Worm (Caenorhabditis elegans) whole organism, mixed stage, embryonic: ENCODE data around the gene F36H1.11.

Experiments
- M03D4.4 ChIP-seq: sonication (generic microtip); optimal IDR thresholded peaks from 2 replicates; lab custom pipeline; 2017; ENCODE audit warnings: mild to moderate bottlenecking, missing genetic modification characterization, missing compliant biosample characterization
- bed-3 ChIP-seq: fragments of 200-800 bp; sonication (Bioruptor generic); optimal IDR thresholded peaks from 3 replicates; lab custom pipeline; 2018; ENCODE audit warnings: mild to moderate bottlenecking, missing genetic modification characterization, moderate library complexity, missing compliant biosample characterization
- ceh-83 ChIP-seq: fragments of 200-800 bp; sonication (Bioruptor generic); optimal IDR thresholded peaks from 2 replicates; lab custom pipeline; 2018; ENCODE audit warnings: mild to moderate bottlenecking, missing genetic modification characterization, missing compliant biosample characterization
- ces-1 ChIP-seq: fragments of 150-350 bp; optimal IDR thresholded peaks from 2 replicates; lab custom pipeline; 2014; ENCODE audit warnings: missing biosample characterization, missing genetic modification reagents, missing genetic modification characterization
- elt-1 ChIP-seq: sonication (generic microtip); optimal IDR thresholded peaks from 2 replicates; lab custom pipeline; 2017; ENCODE audit warnings: missing genetic modification characterization, mild to moderate bottlenecking, missing compliant biosample characterization, antibody characterized with exemption, moderate library complexity, borderline replicate concordance; ENCODE audit not compliant: insufficient read depth
- elt-3 ChIP-seq: fragments of 150-350 bp; optimal IDR thresholded peaks from 2 replicates; lab custom pipeline; 2014; ENCODE audit warnings: missing biosample characterization, missing genetic modification characterization
- flh-1 ChIP-seq: fragments of 200-800 bp; sonication (Bioruptor generic); optimal IDR thresholded peaks from 2 replicates; lab custom pipeline; 2018; ENCODE audit warnings: mild to moderate bottlenecking, missing genetic modification characterization, moderate library complexity, missing compliant biosample characterization
- ham-2 ChIP-seq: fragments of 200-800 bp; sonication (Bioruptor generic); optimal IDR thresholded peaks from 2 replicates; lab custom pipeline; 2018; ENCODE audit warnings: mild to moderate bottlenecking, missing genetic modification characterization, missing compliant biosample characterization
- hlh-1 ChIP-seq: fragments of 150-350 bp; optimal IDR thresholded peaks from 2 replicates; lab custom pipeline; 2014; ENCODE audit warnings: missing biosample characterization, missing genetic modification reagents, missing genetic modification characterization
- lin-13 ChIP-seq: fragments of 150-350 bp; optimal IDR thresholded peaks from 2 replicates; lab custom pipeline; 2014; ENCODE audit warnings: missing biosample characterization, missing genetic modification characterization
- lin-32 ChIP-seq: fragments of 200-800 bp; sonication (Bioruptor generic); optimal IDR thresholded peaks from 2 replicates; lab custom pipeline; 2018; ENCODE audit warnings: mild to moderate bottlenecking, missing genetic modification characterization, missing compliant biosample characterization
- lsy-2 ChIP-seq: fragments of 150-350 bp; optimal IDR thresholded peaks from 2 replicates; lab custom pipeline; 2014; ENCODE audit warnings: missing biosample characterization, missing genetic modification characterization
- mab-5 ChIP-seq: fragments of 150-350 bp; optimal IDR thresholded peaks from 2 replicates; lab custom pipeline; 2014; ENCODE audit warnings: missing biosample characterization, missing genetic modification characterization
- mep-1 ChIP-seq: fragments of 150-350 bp; optimal IDR thresholded peaks from 2 replicates; lab custom pipeline; 2017; ENCODE audit warnings: missing biosample characterization, missing genetic modification reagents, missing genetic modification characterization, inconsistent platforms
- nhr-12 ChIP-seq: fragments of 150-350 bp; optimal IDR thresholded peaks from 2 replicates; lab custom pipeline; 2014; ENCODE audit warnings: missing biosample characterization, missing genetic modification characterization
- nhr-237 ChIP-seq: fragments of 150-350 bp; optimal IDR thresholded peaks from 2 replicates; lab custom pipeline; 2014; ENCODE audit warnings: missing biosample characterization, missing genetic modification characterization
- nhr-76 ChIP-seq: sonication (generic microtip); optimal IDR thresholded peaks from 2 replicates; lab custom pipeline; 2017; ENCODE audit warnings: missing biosample characterization, missing genetic modification characterization
- sptf-1 ChIP-seq: sonication (generic microtip); optimal IDR thresholded peaks from 2 replicates; lab custom pipeline; 2017; ENCODE audit warnings: mild to moderate bottlenecking, missing genetic modification characterization, moderate library complexity, missing compliant biosample characterization
- tbx-8 ChIP-seq: fragments of 200-800 bp; sonication (Bioruptor generic); optimal IDR thresholded peaks from 2 replicates; lab custom pipeline; 2018; ENCODE audit warnings: mild to moderate bottlenecking, missing genetic modification characterization, moderate library complexity, missing compliant biosample characterization
- unc-120 ChIP-seq: sonication (generic microtip); optimal IDR thresholded peaks from 2 replicates; lab custom pipeline; 2017; ENCODE audit warnings: missing genetic modification characterization, missing compliant biosample characterization; ENCODE audit not compliant: poor library complexity, severe bottlenecking
- unc-62 ChIP-seq: fragments of 150-350 bp; optimal IDR thresholded peaks from 2 replicates; lab custom pipeline; 2014; ENCODE audit warnings: missing biosample characterization, missing genetic modification reagents, missing genetic modification characterization
- zip-8 ChIP-seq: fragments of 150-350 bp; optimal IDR thresholded peaks from 2 replicates; lab custom pipeline; 2014; ENCODE audit warnings: missing biosample characterization, missing genetic modification characterization
- ztf-11 ChIP-seq: fragments of 150-350 bp; optimal IDR thresholded peaks from 2 replicates; lab custom pipeline; 2014; ENCODE audit warnings: missing biosample characterization, missing genetic modification characterization

F36H1.11 gene

ce11 chrIV:11008996-11009395, 40.0 kb upstream of the F36H1.11 start, which contains the start of gene F13H10.6:
TSS of gene F13H10.6 (plus strand) at chrIV:11009296.
- TF ChIP-seq sptf-1 (tag; lab: Kevin White, UChicago) (no peak), ztf-11 (tag; lab: Kevin White, UChicago) (no peak), mab-5 (no peak), ham-2 (GFP tag; lab: Kevin White, UChicago) (no peak), tbx-8 (GFP tag; lab: Kevin White, UChicago) (no peak), nhr-237 (no peak)

DNA sequence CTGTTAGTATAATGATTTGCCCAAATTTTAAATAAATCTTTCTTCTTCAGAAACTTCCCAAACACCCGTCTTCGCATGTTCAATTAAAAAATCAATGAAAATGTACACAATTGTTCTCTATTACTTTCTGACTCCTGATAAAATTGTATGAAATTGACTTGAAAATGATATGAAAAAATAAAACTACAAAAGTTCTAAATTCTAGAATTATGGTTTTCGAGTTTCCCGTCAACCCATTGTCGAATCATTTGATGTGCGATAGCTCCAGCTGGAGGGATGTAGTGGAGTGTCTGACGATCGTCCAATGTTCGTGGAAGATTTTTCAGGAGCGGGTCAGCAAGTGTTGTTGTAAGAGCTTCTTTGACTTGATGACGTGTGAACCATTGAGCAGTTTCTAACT, 39.0 kb upstream of the F36H1.11 start:
- TF ChIP-seq lin-32 (GFP tag; lab: Kevin White, UChicago) (no peak), M03D4.4 (tag; lab: Kevin White, UChicago) (no peak), ham-2 (GFP tag; lab: Kevin White, UChicago) (no peak), lin-13 (tag; lab: Kevin White, UChicago) (no peak), tbx-8 (GFP tag; lab: Kevin White, UChicago) (no peak), ztf-11 (tag; lab: Kevin White, UChicago) (no peak)
- TF ChIP-seq, all 35 proteins: peak for 0

- TF ChIP-seq elt-3 (tag; lab: Kevin White, UChicago) (no peak), ham-2 (GFP tag; lab: Kevin White, UChicago) (no peak), lin-13 (tag; lab: Kevin White, UChicago) (no peak), nhr-76 (tag; lab: Kevin White, UChicago) (no peak), tbx-8 (GFP tag; lab: Kevin White, UChicago) (no peak)
- TF ChIP-seq, all 35 proteins: peak for 0
Measured at ce11 chrIV:11011920-11012319, 37.1 kb upstream of the F36H1.11 start, which contains the start of gene ndx-9. TSS of gene ndx-9 (minus strand) at chrIV:11012020.

ce11 chrIV:11015881-11016280, 33.1 kb upstream of the F36H1.11 start, which contains the start of gene F13H10.3:
TSS of gene F13H10.3 (minus strand) at chrIV:11015953.
- TF ChIP-seq bed-3: no peak
- TF ChIP-seq nhr-12 (tag; lab: Kevin White, UChicago): no peak
- TF ChIP-seq mep-1 (tag; lab: Kevin White, UChicago): no peak
- TF ChIP-seq ceh-83 (GFP tag; lab: Kevin White, UChicago): no peak
- TF ChIP-seq elt-3 (tag; lab: Kevin White, UChicago): no peak

- peak; percentile 38 for TF ChIP-seq mep-1 (tag; lab: Kevin White, UChicago)
- TF ChIP-seq ces-1 (GFP tag; lab: Kevin White, UChicago): peak; percentile 76
- peak; percentile 7 for TF ChIP-seq lsy-2 (tag; lab: Kevin White, UChicago)
- no peak for TF ChIP-seq unc-62 (GFP tag; lab: Kevin White, UChicago)
- TF ChIP-seq nhr-76 (tag; lab: Kevin White, UChicago): no peak
- no peak for TF ChIP-seq zip-8
- TF ChIP-seq lin-32 (GFP tag; lab: Kevin White, UChicago): no peak
- no peak for TF ChIP-seq nhr-237
- no peak for TF ChIP-seq M03D4.4 (tag; lab: Kevin White, UChicago)
- no peak for TF ChIP-seq ztf-11 (tag; lab: Kevin White, UChicago)
- TF ChIP-seq unc-120 (tag; lab: Kevin White, UChicago): no peak
- TF ChIP-seq flh-1 (GFP tag; lab: Kevin White, UChicago): no peak
- TF ChIP-seq hlh-1: no peak
- TF ChIP-seq sptf-1 (tag; lab: Kevin White, UChicago): no peak
- TF ChIP-seq bed-3: no peak
- no peak for TF ChIP-seq elt-3 (tag; lab: Kevin White, UChicago)
- TF ChIP-seq lin-13 (tag; lab: Kevin White, UChicago): no peak
- TF ChIP-seq elt-1 (tag; lab: Kevin White, UChicago): no peak
- no peak for TF ChIP-seq mab-5
- TF ChIP-seq tbx-8 (GFP tag; lab: Kevin White, UChicago): no peak
Measured at ce11 chrIV:11019962-11020550, 28.9 kb upstream of the F36H1.11 start, which contains the start of gene F13H10.8. TSS of gene F13H10.8 (plus strand) at chrIV:11020517.

DNA sequence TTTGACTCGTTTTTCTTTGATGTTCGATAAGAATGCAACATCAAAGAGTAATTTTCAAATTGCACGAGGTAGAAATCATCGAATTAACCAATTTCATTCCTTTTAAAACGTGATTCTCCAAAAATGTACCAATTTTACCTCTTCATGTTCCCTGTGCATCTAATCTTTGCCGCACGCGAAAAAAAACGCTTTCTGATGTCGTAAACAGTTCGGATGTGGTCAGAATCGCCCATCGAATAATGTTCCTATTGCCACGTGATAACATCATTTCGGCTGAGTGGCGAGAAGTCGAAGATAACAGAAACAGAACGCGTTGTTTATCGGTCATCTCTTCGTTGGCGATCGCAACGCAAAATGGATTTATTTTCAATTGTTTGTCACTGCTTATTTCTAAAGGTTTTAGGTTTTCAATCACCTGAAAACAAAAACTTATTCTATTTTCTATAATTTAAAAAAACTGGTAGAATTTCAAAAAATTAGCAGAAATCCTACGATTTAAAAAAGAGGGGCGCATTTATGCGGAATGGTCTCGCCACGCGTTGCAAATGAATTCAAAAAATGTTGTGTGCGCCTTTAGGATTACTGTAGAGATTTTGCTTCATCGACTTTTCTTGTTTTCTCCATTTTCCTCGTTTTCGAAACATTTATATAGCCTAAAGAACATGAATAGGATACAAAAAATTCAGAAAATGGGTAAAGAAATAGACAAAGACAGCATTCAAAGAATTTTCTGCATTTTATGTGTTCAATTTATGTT, 27.3 kb upstream of the F36H1.11 start, which contains the start of gene mogs-1:
TSS of gene mogs-1 (minus strand) at position 417 of the 757 bp plus-strand sequence.
- TF ChIP-seq elt-1 (tag; lab: Kevin White, UChicago) (peak; percentile 47), bed-3 (no peak)
